Fruit fly (Drosophila melanogaster) whole organism, embryonic: Measurements from ENCODE around the gene Xport-B.

Source experiments
- Aef1 ChIP-seq: fragments of 200-800 bp; sonication (Bioruptor generic); IDR thresholded peaks from 3 replicates; pipeline ENCODE4 v1.3.6; 2022; ENCODE audit warnings: missing biosample characterization, missing genetic modification characterization
- Bdp1 ChIP-seq: fragments of 200-800 bp; sonication (Bioruptor generic); optimal IDR thresholded peaks from 3 replicates; lab custom pipeline; 2016; ENCODE audit warnings: missing biosample characterization, missing genetic modification characterization
- CG10209 ChIP-seq: fragments of 200-800 bp; sonication (Bioruptor generic); optimal IDR thresholded peaks from 3 replicates; lab custom pipeline; 2017; ENCODE audit warnings: missing biosample characterization, mild to moderate bottlenecking, missing genetic modification characterization, missing genetic modification reagents
- CG10267 ChIP-seq: fragments of 200-800 bp; sonication (Bioruptor generic); optimal IDR thresholded peaks from 2 replicates; lab custom pipeline; 2018; ENCODE audit warnings: missing biosample characterization, mild to moderate bottlenecking, missing genetic modification characterization, moderate library complexity
- CG10431 ChIP-seq: fragments of 200-800 bp; sonication (Bioruptor generic); optimal IDR thresholded peaks from 3 replicates; lab custom pipeline; 2018; ENCODE audit warnings: missing biosample characterization, mild to moderate bottlenecking, missing genetic modification characterization
- CG11093 ChIP-seq: fragments of 200-800 bp; sonication (Bioruptor generic); IDR thresholded peaks from 3 replicates; pipeline ENCODE4 v1.3.6; 2022; ENCODE audit warnings: missing biosample characterization, missing genetic modification characterization
- CG11456 ChIP-seq: fragments of 200-800 bp; sonication (Bioruptor generic); IDR thresholded peaks from 3 replicates; pipeline ENCODE4 v1.3.6; 2022; ENCODE audit warnings: missing biosample characterization, missing genetic modification characterization
- CG12104 ChIP-seq: fragments of 200-800 bp; sonication (Bioruptor generic); optimal IDR thresholded peaks from 3 replicates; lab custom pipeline; 2016; ENCODE audit warnings: missing biosample characterization, missing genetic modification characterization
- CG12155 ChIP-seq: fragments of 200-800 bp; sonication (Bioruptor generic); optimal IDR thresholded peaks from 3 replicates; lab custom pipeline; 2016; ENCODE audit warnings: missing biosample characterization, missing genetic modification characterization
- CG12744 ChIP-seq: fragments of 200-800 bp; sonication (Bioruptor generic); optimal IDR thresholded peaks from 2 replicates; lab custom pipeline; 2016; ENCODE audit warnings: missing biosample characterization, missing genetic modification characterization
- CG13775 ChIP-seq: fragments of 200-800 bp; sonication (Bioruptor generic); optimal IDR thresholded peaks from 3 replicates; lab custom pipeline; 2017; ENCODE audit warnings: missing biosample characterization, mild to moderate bottlenecking, missing genetic modification characterization
- CG13894 ChIP-seq: fragments of 200-800 bp; sonication (Bioruptor generic); optimal IDR thresholded peaks from 3 replicates; lab custom pipeline; 2018; ENCODE audit warnings: missing biosample characterization, mild to moderate bottlenecking, missing genetic modification characterization, moderate library complexity
- CG17568 ChIP-seq: fragments of 200-800 bp; sonication (Bioruptor generic); optimal IDR thresholded peaks from 2 replicates; lab custom pipeline; 2018; ENCODE audit warnings: missing biosample characterization, mild to moderate bottlenecking, missing genetic modification characterization, moderate library complexity
- CG18011 ChIP-seq: fragments of 200-800 bp; sonication (Bioruptor generic); optimal IDR thresholded peaks from 2 replicates; lab custom pipeline; 2017; ENCODE audit warnings: missing biosample characterization, missing genetic modification characterization, mild to moderate bottlenecking, moderate library complexity, missing genotype
- CG30020 ChIP-seq: fragments of 200-800 bp; optimal IDR thresholded peaks from 2 replicates; lab custom pipeline; 2019; ENCODE audit warnings: missing biosample characterization, mild to moderate bottlenecking, missing genetic modification characterization, moderate library complexity
- CG32767 ChIP-seq: fragments of 200-800 bp; sonication (Bioruptor generic); IDR thresholded peaks from 2 replicates; pipeline ENCODE4 v1.3.6; 2022; ENCODE audit warnings: missing biosample characterization, missing genetic modification characterization
- CG3847 ChIP-seq: fragments of 200-800 bp; sonication (Bioruptor generic); IDR thresholded peaks from 2 replicates; pipeline ENCODE4 v1.3.6; 2022; ENCODE audit warnings: missing biosample characterization, missing genetic modification characterization
- CG4282 ChIP-seq: fragments of 200-800 bp; sonication (Bioruptor generic); optimal IDR thresholded peaks from 2 replicates; lab custom pipeline; 2016; ENCODE audit warnings: missing biosample characterization, missing genetic modification characterization
- CG8089 ChIP-seq: fragments of 200-800 bp; sonication (Bioruptor generic); optimal IDR thresholded peaks from 3 replicates; lab custom pipeline; 2016; ENCODE audit warnings: missing biosample characterization, missing genetic modification characterization
- CG9437 ChIP-seq: fragments of 200-800 bp; sonication (Bioruptor generic); optimal IDR thresholded peaks from 2 replicates; lab custom pipeline; 2018; ENCODE audit warnings: missing biosample characterization, mild to moderate bottlenecking, missing genetic modification characterization
- CG9609 ChIP-seq: fragments of 200-800 bp; sonication (Bioruptor generic); optimal IDR thresholded peaks from 3 replicates; lab custom pipeline; 2016; ENCODE audit warnings: missing biosample characterization, missing genetic modification characterization
- CG9932 ChIP-seq: fragments of 200-800 bp; sonication (Bioruptor generic); IDR thresholded peaks from 2 replicates; pipeline ENCODE4 v1.3.6; 2022; ENCODE audit warnings: missing biosample characterization, missing genetic modification characterization
- CTCF ChIP-seq: fragments of 200-800 bp; sonication (Bioruptor generic); optimal IDR thresholded peaks from 2 replicates; lab custom pipeline; 2017; ENCODE audit warnings: missing biosample characterization, mild to moderate bottlenecking, missing genetic modification characterization, moderate library complexity
- CkIIα-i1 ChIP-seq: fragments of 200-800 bp; sonication (Bioruptor generic); IDR thresholded peaks from 2 replicates; pipeline ENCODE4 v1.3.6; 2022; ENCODE audit warnings: missing biosample characterization, missing genetic modification characterization
- CrebB ChIP-seq: fragments of 200-800 bp; sonication (Bioruptor generic); optimal IDR thresholded peaks from 3 replicates; lab custom pipeline; 2018; ENCODE audit warnings: missing biosample characterization, mild to moderate bottlenecking, missing genetic modification characterization
- D ChIP-seq, 2 experiments: fragments of 200-800 bp in 1 of 2; fragments of >200 bp in 1 of 2; sonication (Bioruptor generic) in 1 of 2; optimal IDR thresholded peaks; 2 replicates in 1 of 2; 3 replicates in 1 of 2; lab custom pipeline; 2017; ENCODE audit warnings: mild to moderate bottlenecking in 1 of 2, missing biosample characterization in 1 of 2, missing genetic modification characterization in 1 of 2, missing genetic modification reagents in 1 of 2
- Dad ChIP-seq: fragments of 200-800 bp; sonication (Bioruptor generic); optimal IDR thresholded peaks from 3 replicates; lab custom pipeline; 2016; ENCODE audit warnings: missing biosample characterization, missing genetic modification characterization
- HmgD ChIP-seq: fragments of 200-800 bp; sonication (Bioruptor generic); optimal IDR thresholded peaks from 3 replicates; lab custom pipeline; 2016; ENCODE audit warnings: missing biosample characterization, missing genetic modification characterization
- MESR4 ChIP-seq: fragments of 200-800 bp; sonication (Bioruptor generic); optimal IDR thresholded peaks from 2 replicates; lab custom pipeline; 2018; ENCODE audit warnings: missing biosample characterization, mild to moderate bottlenecking, missing genetic modification characterization, moderate library complexity
- Med ChIP-seq: fragments of 200-800 bp; sonication (Bioruptor generic); peaks from one replicate; lab custom pipeline; 2016; ENCODE audit warnings: missing biosample characterization, missing genetic modification characterization, mild to moderate bottlenecking, inconsistent platforms, moderate library complexity
- Pdp1 ChIP-seq, 2 experiments: fragments of 200-800 bp; sonication (Bioruptor generic); optimal IDR thresholded peaks; 3 replicates each; lab custom pipeline; 2016; ENCODE audit warnings: missing biosample characterization in 2 of 2, missing genetic modification characterization in 2 of 2, mild to moderate bottlenecking in 1 of 2, moderate library complexity in 1 of 2
- Ptx1 ChIP-seq: fragments of 200-800 bp; sonication (Bioruptor generic); IDR thresholded peaks from 2 replicates; pipeline ENCODE4 v1.3.6; 2022; ENCODE audit warnings: missing biosample characterization, missing genetic modification characterization
- Sox100B ChIP-seq: fragments of 200-800 bp; sonication (Bioruptor generic); optimal IDR thresholded peaks from 3 replicates; lab custom pipeline; 2018; ENCODE audit warnings: missing biosample characterization, mild to moderate bottlenecking, missing genetic modification characterization
- Sry-δ ChIP-seq: fragments of 200-800 bp; sonication (Bioruptor generic); optimal IDR thresholded peaks from 2 replicates; lab custom pipeline; 2016; ENCODE audit warnings: missing biosample characterization, missing genetic modification characterization
- Usf ChIP-seq: fragments of 200-800 bp; sonication (Bioruptor generic); optimal IDR thresholded peaks from 2 replicates; lab custom pipeline; 2017; ENCODE audit warnings: missing genotype, missing biosample characterization, missing genetic modification characterization
- YL-1 ChIP-seq: fragments of 200-800 bp; sonication (Bioruptor generic); optimal IDR thresholded peaks from 3 replicates; lab custom pipeline; 2017; ENCODE audit warnings: missing biosample characterization, mild to moderate bottlenecking, missing genetic modification characterization
- cad ChIP-seq: fragments of >200 bp; optimal IDR thresholded peaks from 2 replicates; lab custom pipeline; 2017; ENCODE audit warnings: missing biosample characterization, missing genetic modification characterization
- cwo ChIP-seq: fragments of 200-800 bp; sonication (Bioruptor generic); optimal IDR thresholded peaks from 3 replicates; lab custom pipeline; 2017; ENCODE audit warnings: missing biosample characterization, missing genetic modification characterization, mild to moderate bottlenecking, moderate library complexity, missing genetic modification reagents
- dati ChIP-seq: fragments of 200-800 bp; sonication (Bioruptor generic); IDR thresholded peaks from 2 replicates; pipeline ENCODE4 v1.3.6; 2022; ENCODE audit warnings: missing biosample characterization, missing genetic modification characterization
- emc ChIP-seq: fragments of 200-800 bp; sonication (Bioruptor generic); optimal IDR thresholded peaks from 2 replicates; lab custom pipeline; 2016; ENCODE audit warnings: missing biosample characterization, missing genetic modification characterization
- fd3F ChIP-seq: fragments of 200-800 bp; sonication (Bioruptor generic); optimal IDR thresholded peaks from 2 replicates; lab custom pipeline; 2018; ENCODE audit warnings: missing biosample characterization, mild to moderate bottlenecking, missing genetic modification characterization, moderate library complexity
- grn ChIP-seq: fragments of 200-800 bp; sonication (Bioruptor generic); optimal IDR thresholded peaks from 3 replicates; lab custom pipeline; 2017; ENCODE audit warnings: missing biosample characterization, missing genetic modification characterization
- her ChIP-seq: fragments of 200-800 bp; sonication (Bioruptor generic); optimal IDR thresholded peaks from 2 replicates; lab custom pipeline; 2016; ENCODE audit warnings: missing biosample characterization, missing genetic modification characterization
- jing ChIP-seq: fragments of 200-800 bp; sonication (Bioruptor generic); optimal IDR thresholded peaks from 2 replicates; lab custom pipeline; 2018; ENCODE audit warnings: missing biosample characterization, mild to moderate bottlenecking, missing genetic modification characterization
- maf-S ChIP-seq: fragments of 200-800 bp; sonication (Bioruptor generic); optimal IDR thresholded peaks from 2 replicates; lab custom pipeline; 2016; ENCODE audit warnings: missing biosample characterization, missing genetic modification characterization
- sna ChIP-seq: fragments of 200-800 bp; sonication (Bioruptor generic); IDR thresholded peaks from 2 replicates; pipeline ENCODE4 v1.3.6; 2022; ENCODE audit warnings: missing biosample characterization, missing genetic modification characterization; ENCODE audit not compliant: partially characterized antibody
- stwl ChIP-seq: fragments of 200-800 bp; sonication (Bioruptor generic); optimal IDR thresholded peaks from 3 replicates; lab custom pipeline; 2018; ENCODE audit warnings: missing biosample characterization, mild to moderate bottlenecking, missing genetic modification characterization, moderate library complexity
- tio ChIP-seq: fragments of 200-800 bp; sonication (Bioruptor generic); optimal IDR thresholded peaks from 2 replicates; lab custom pipeline; 2017; ENCODE audit warnings: missing biosample characterization, missing genetic modification characterization, inconsistent platforms
- trh ChIP-seq: fragments of 200-800 bp; sonication (Bioruptor generic); optimal IDR thresholded peaks from 2 replicates; lab custom pipeline; 2016; ENCODE audit warnings: missing biosample characterization, missing genetic modification characterization
- unpg ChIP-seq: fragments of 200-800 bp; sonication (Bioruptor generic); optimal IDR thresholded peaks from 3 replicates; lab custom pipeline; 2018; ENCODE audit warnings: missing biosample characterization, mild to moderate bottlenecking, missing genetic modification characterization, moderate library complexity

Xport-B gene

DNA sequence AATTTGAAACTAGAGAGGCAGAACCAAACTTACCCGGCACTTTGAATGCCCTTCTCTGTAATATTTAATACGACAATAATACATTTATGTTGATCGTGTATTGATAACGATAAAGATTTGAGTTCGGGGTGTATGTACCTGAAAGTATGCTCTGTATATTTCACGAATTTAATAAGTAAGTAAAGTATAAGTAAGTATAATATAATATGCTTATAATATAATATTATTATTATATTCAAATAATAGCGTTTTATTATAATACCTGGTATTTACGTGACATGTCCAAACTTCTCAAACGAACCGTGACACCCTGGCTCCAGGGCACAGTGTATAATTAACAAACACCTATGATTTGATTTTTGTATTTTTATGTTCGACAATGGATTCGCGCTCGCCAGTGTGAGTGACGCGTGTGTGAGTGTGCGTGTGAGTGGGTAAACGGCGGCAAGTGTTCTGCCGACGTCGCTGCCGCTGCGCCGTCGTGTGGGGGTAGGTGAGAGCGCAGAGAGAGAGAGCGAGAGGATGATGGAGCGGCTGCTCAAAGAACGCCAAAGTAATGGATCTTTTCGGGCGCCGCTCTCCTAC is 25.5 kb downstream of the Xport-B start (continued):
- TF ChIP-seq CG3847 (peak; percentile 57), CG10431 (GFP tag; lab: Kevin White, UChicago) (no peak), MESR4 (no peak), unpg (GFP tag; lab: Kevin White, UChicago) (peak; percentile 74), Usf (GFP tag; lab: Kevin White, UChicago) (peak; percentile 41), Pdp1 (GFP tag; optimal IDR thresholded peaks at IDR 0.05; lab: Kevin White, UChicago) (peak in 1 of 2 experiments; percentile 34), Sry-δ (no peak), CrebB (tag; lab: Kevin White, UChicago) (peak; percentile 44), jing (GFP tag; lab: Kevin White, UChicago) (peak; percentile 12), D (optimal IDR thresholded peaks at IDR 0.05; lab: Kevin White, UChicago) (no peak), D (GFP tag; optimal IDR thresholded peaks at IDR 0.05; lab: Kevin White, UChicago) (peak; percentile 67), CG13894 (tag; lab: Kevin White, UChicago) (peak; percentile 17), Dad (GFP tag; lab: Kevin White, UChicago) (no peak), CG10209 (GFP tag; lab: Kevin White, UChicago) (peak; percentile 80), stwl (no peak), CG9437 (GFP tag; lab: Kevin White, UChicago) (peak; percentile 62), CG18011 (GFP tag; lab: Kevin White, UChicago) (peak; percentile 6), CG12155 (GFP tag; lab: Kevin White, UChicago) (peak; percentile 57), CG4282 (GFP tag; lab: Kevin White, UChicago) (no peak), CG13775 (GFP tag; lab: Kevin White, UChicago) (peak; percentile 43), fd3F (GFP tag; lab: Kevin White, UChicago) (peak; percentile 76), Ptx1 (GFP tag; lab: Robert Waterston, UW) (peak; percentile 62), CG10267 (tag; lab: Kevin White, UChicago) (peak; percentile 73), CkIIα-i1 (GFP tag; lab: Robert Waterston, UW) (no peak), CG11456 (peak; percentile 61; the same call in 1 of the 3 replicates), CTCF (GFP tag; lab: Kevin White, UChicago) (peak; percentile 47), her (GFP tag; lab: Kevin White, UChicago) (no peak), maf-S (GFP tag; lab: Kevin White, UChicago) (no peak), CG17568 (GFP tag; lab: Kevin White, UChicago) (no peak), tio (GFP tag; lab: Kevin White, UChicago) (peak; percentile 48), cwo (peak; percentile 84), CG12744 (GFP tag; lab: Kevin White, UChicago) (no peak), Aef1 (peak; percentile 58; the same call in 2 of the 3 replicates), HmgD (GFP tag; lab: Kevin White, UChicago) (no peak), CG8089 (no peak), YL-1 (no peak), CG11093 (GFP tag; lab: Robert Waterston, UW) (0 out of 3 replicates have a peak, but pooled peaks have one; percentile 35), Med (GFP tag; lab: Kevin White, UChicago) (peak; percentile 72), CG30020 (tag; lab: Kevin White, UChicago) (no peak), Sox100B (GFP tag; lab: Kevin White, UChicago) (peak; percentile 83), CG9609 (GFP tag; lab: Kevin White, UChicago) (peak; percentile 2), Bdp1 (GFP tag; lab: Kevin White, UChicago) (no peak), dati (GFP tag; lab: Robert Waterston, UW) (no peak), CG9932 (GFP tag; lab: Robert Waterston, UW) (peak; percentile 66), grn (GFP tag; lab: Kevin White, UChicago) (no peak), CG12104 (GFP tag; lab: Kevin White, UChicago) (peak; percentile 64), sna (GFP tag; lab: Robert Waterston, UW) (no peak), trh (GFP tag; lab: Kevin White, UChicago) (no peak), emc (GFP tag; lab: Kevin White, UChicago) (peak; percentile 12), cad (GFP tag; lab: Kevin White, UChicago) (no peak), CG32767 (GFP tag; lab: Robert Waterston, UW) (0 out of 2 replicates have a peak, but pooled peaks have one; percentile 7)
